Fruit fly (Drosophila melanogaster) whole organism, adult: ENCODE measurements around the gene RpL23A.

Experiments
- CG11617 ChIP-seq: fragments of 200-800 bp; sonication (Bioruptor generic); optimal IDR thresholded peaks from 2 replicates; lab custom pipeline; 2017; ENCODE audit warnings: mild to moderate bottlenecking, missing biosample characterization, missing genetic modification reagents, missing genetic modification characterization
- CG12768 ChIP-seq: fragments of 200-800 bp; sonication (Bioruptor generic); optimal IDR thresholded peaks from 2 replicates; lab custom pipeline; 2017; ENCODE audit warnings: missing biosample characterization, missing genetic modification characterization, mild to moderate bottlenecking, moderate library complexity, missing genetic modification reagents
- CG33017 ChIP-seq: fragments of 200-800 bp; sonication (Bioruptor generic); optimal IDR thresholded peaks from 2 replicates; lab custom pipeline; 2018; ENCODE audit warnings: missing biosample characterization, mild to moderate bottlenecking, missing genetic modification characterization, moderate library complexity
- CG5204 ChIP-seq: fragments of 200-800 bp; sonication (Bioruptor generic); optimal IDR thresholded peaks from 2 replicates; lab custom pipeline; 2016; ENCODE audit warnings: missing biosample characterization, missing genetic modification characterization
- CG7045 ChIP-seq: fragments of 200-800 bp; sonication (Bioruptor generic); optimal IDR thresholded peaks from 2 replicates; lab custom pipeline; 2017; ENCODE audit warnings: missing biosample characterization, mild to moderate bottlenecking, missing genetic modification characterization
- CG7101 ChIP-seq: fragments of 200-800 bp; sonication (Bioruptor generic); optimal IDR thresholded peaks from 2 replicates; lab custom pipeline; 2018; ENCODE audit warnings: missing biosample characterization, mild to moderate bottlenecking, missing genetic modification characterization, moderate library complexity
- Clk ChIP-seq: fragments of 200-800 bp; sonication (Bioruptor generic); optimal IDR thresholded peaks from 2 replicates; lab custom pipeline; 2017; ENCODE audit warnings: missing biosample characterization, missing genetic modification characterization
- Hr96 ChIP-seq: fragments of 200-800 bp; sonication (Bioruptor generic); optimal IDR thresholded peaks from 2 replicates; lab custom pipeline; 2016; ENCODE audit warnings: missing biosample characterization, missing genetic modification characterization
- Mnt ChIP-seq: fragments of 200-800 bp; sonication (Bioruptor generic); optimal IDR thresholded peaks from 2 replicates; lab custom pipeline; 2016; ENCODE audit warnings: missing biosample characterization, mild to moderate bottlenecking, missing genetic modification characterization
- bab1 ChIP-seq: fragments of 200-800 bp; sonication (Bioruptor generic); optimal IDR thresholded peaks from 3 replicates; lab custom pipeline; 2019; ENCODE audit warnings: missing biosample characterization, mild to moderate bottlenecking, missing genetic modification characterization, moderate library complexity
- cic ChIP-seq: fragments of 200-800 bp; sonication (Bioruptor generic); optimal IDR thresholded peaks from 2 replicates; lab custom pipeline; 2017; ENCODE audit warnings: missing biosample characterization, mild to moderate bottlenecking, missing genetic modification characterization, moderate library complexity
- kay ChIP-seq: fragments of 200-800 bp; sonication (Bioruptor generic); peaks from one replicate; lab custom pipeline; 2016; ENCODE audit warnings: missing biosample characterization, missing genetic modification characterization, borderline replicate concordance
- tj ChIP-seq: fragments of 200-800 bp; sonication (Bioruptor generic); optimal IDR thresholded peaks from 3 replicates; lab custom pipeline; 2017; ENCODE audit warnings: missing biosample characterization, mild to moderate bottlenecking, missing genetic modification characterization, moderate library complexity

- TF ChIP-seq Mnt (GFP tag; lab: Kevin White, UChicago) (no peak), CG7101 (no peak), CG5204 (GFP tag; lab: Kevin White, UChicago) (no peak), CG33017 (tag; lab: Kevin White, UChicago) (no peak), kay (no peak), CG11617 (no peak), bab1 (GFP tag; lab: Kevin White, UChicago) (no peak), tj (GFP tag; lab: Kevin White, UChicago) (no peak), Hr96 (GFP tag; lab: Kevin White, UChicago) (no peak), CG7045 (GFP tag; lab: Kevin White, UChicago) (no peak), CG12768 (GFP tag; lab: Kevin White, UChicago) (no peak), cic (GFP tag; lab: Kevin White, UChicago) (no peak), Clk (GFP tag; lab: Kevin White, UChicago) (no peak)
Measured at dm6 chr3L:1667423-1667822, 1.0 kb downstream of the RpL23A start.
